Worm (Caenorhabditis elegans) whole organism, mixed stage, embryonic: ENCODE measurements around the gene ZK84.2.

Source experiments
- M03D4.4 ChIP-seq: sonication (generic microtip); optimal IDR thresholded peaks from 2 replicates; lab custom pipeline; 2017; ENCODE audit warnings: mild to moderate bottlenecking, missing genetic modification characterization, missing compliant biosample characterization
- ceh-43 ChIP-seq: fragments of 200-800 bp; sonication (Bioruptor generic); optimal IDR thresholded peaks from 2 replicates; lab custom pipeline; 2018; ENCODE audit warnings: mild to moderate bottlenecking, missing genetic modification characterization, moderate library complexity, missing compliant biosample characterization
- elt-3 ChIP-seq: fragments of 150-350 bp; optimal IDR thresholded peaks from 2 replicates; lab custom pipeline; 2014; ENCODE audit warnings: missing biosample characterization, missing genetic modification characterization
- lsy-2 ChIP-seq: fragments of 150-350 bp; optimal IDR thresholded peaks from 2 replicates; lab custom pipeline; 2014; ENCODE audit warnings: missing biosample characterization, missing genetic modification characterization
- nhr-28 ChIP-seq: fragments of 150-350 bp; optimal IDR thresholded peaks from 2 replicates; lab custom pipeline; 2014; ENCODE audit warnings: missing biosample characterization, missing genetic modification characterization
- nhr-76 ChIP-seq: sonication (generic microtip); optimal IDR thresholded peaks from 2 replicates; lab custom pipeline; 2017; ENCODE audit warnings: missing biosample characterization, missing genetic modification characterization
- pha-4 ChIP-seq: fragments of 150-350 bp; optimal IDR thresholded peaks from 2 replicates; lab custom pipeline; 2018; ENCODE audit warnings: missing biosample characterization, missing genetic modification reagents, missing genetic modification characterization
- snpc-4 ChIP-seq: fragments of 150-350 bp; optimal IDR thresholded peaks from 2 replicates; lab custom pipeline; 2014; ENCODE audit warnings: missing biosample characterization, missing genetic modification characterization
- unc-62 ChIP-seq: fragments of 150-350 bp; optimal IDR thresholded peaks from 2 replicates; lab custom pipeline; 2014; ENCODE audit warnings: missing biosample characterization, missing genetic modification reagents, missing genetic modification characterization
- ztf-11 ChIP-seq: fragments of 150-350 bp; optimal IDR thresholded peaks from 2 replicates; lab custom pipeline; 2014; ENCODE audit warnings: missing biosample characterization, missing genetic modification characterization

ce11 chrII:5966637-5967036, 47.5 kb upstream of the ZK84.2 start:
- TF ChIP-seq pha-4 (tag; lab: Kevin White, UChicago) (no peak), lsy-2 (tag; lab: Kevin White, UChicago) (no peak), ceh-43 (GFP tag; lab: Kevin White, UChicago) (no peak), nhr-28 (tag; lab: Kevin White, UChicago) (no peak), elt-3 (tag; lab: Kevin White, UChicago) (no peak), unc-62 (GFP tag; lab: Kevin White, UChicago) (no peak), nhr-76 (no peak), snpc-4 (tag; lab: Kevin White, UChicago) (no peak), M03D4.4 (no peak), ztf-11 (tag; lab: Kevin White, UChicago) (no peak)
